In genomic region chr3L:17531397-17531796, dm6 we compare ENCODE assay signal across 1 fruit fly cellular context.
TF ChIP-seq lines count a peak whose summit lies in the region.

No protein-coding gene starts in this region.

TF ChIP-seq in whole organism, embryonic, 481 proteins besides CTCF, POLR2A, EP300 and RAD21 (continued from another document and continues in another):
- TF ChIP-seq CG17912 (GFP tag; optimal IDR thresholded peaks at IDR 0.05; lab: Kevin White, UChicago): peak; percentile 60
- no peak for TF ChIP-seq ind (GFP tag; optimal IDR thresholded peaks at IDR 0.05; lab: Kevin White, UChicago)
- no peak for TF ChIP-seq HLH3B (GFP tag; IDR thresholded peaks at IDR 0.05; lab: Robert Waterston, UW)
- TF ChIP-seq CG17829 (tag; optimal IDR thresholded peaks at IDR 0.05; lab: Kevin White, UChicago): no peak
- no peak for TF ChIP-seq Ets65A (GFP tag; lab: Kevin White, UChicago)
- no peak for TF ChIP-seq jumu (GFP tag; optimal IDR thresholded peaks at IDR 0.05; lab: Kevin White, UChicago)
- TF ChIP-seq H15 (GFP tag; IDR thresholded peaks at IDR 0.05; lab: Robert Waterston, UW): no peak
- TF ChIP-seq sens-2 (GFP tag; IDR thresholded peaks at IDR 0.05; lab: Robert Waterston, UW): no peak
- TF ChIP-seq Mes4 (GFP tag; optimal IDR thresholded peaks at IDR 0.05; lab: Kevin White, UChicago): no peak
- no peak for TF ChIP-seq ewg (GFP tag; optimal IDR thresholded peaks at IDR 0.05; lab: Kevin White, UChicago)
- TF ChIP-seq tgo (GFP tag; IDR thresholded peaks at IDR 0.05; lab: Robert Waterston, UW): no peak
- no peak for TF ChIP-seq insv (GFP tag; optimal IDR thresholded peaks at IDR 0.05; lab: Kevin White, UChicago)
- TF ChIP-seq Eip74EF (GFP tag; optimal IDR thresholded peaks at IDR 0.05; lab: Kevin White, UChicago): no peak
- TF ChIP-seq Rx (GFP tag; IDR thresholded peaks at IDR 0.05; lab: Robert Waterston, UW): no peak
- TF ChIP-seq lbe (GFP tag; optimal IDR thresholded peaks at IDR 0.05; lab: Kevin White, UChicago): no peak
- TF ChIP-seq Dip2 (GFP tag; IDR thresholded peaks at IDR 0.05; lab: Robert Waterston, UW): no peak
- TF ChIP-seq shn (GFP tag; optimal IDR thresholded peaks at IDR 0.05; lab: Kevin White, UChicago): no peak
- TF ChIP-seq odd (GFP tag; optimal IDR thresholded peaks at IDR 0.05; lab: Kevin White, UChicago): peak; percentile 25
- no peak for TF ChIP-seq Dek (tag; optimal IDR thresholded peaks at IDR 0.05; lab: Kevin White, UChicago)
- TF ChIP-seq Sox100B (GFP tag; optimal IDR thresholded peaks at IDR 0.05; lab: Kevin White, UChicago): no peak
- no peak for TF ChIP-seq CG32772 (GFP tag; IDR thresholded peaks at IDR 0.05; lab: Robert Waterston, UW)
- no peak for TF ChIP-seq gfzf (GFP tag; optimal IDR thresholded peaks at IDR 0.05; lab: Kevin White, UChicago)
- no peak for TF ChIP-seq CG14441 (GFP tag; IDR thresholded peaks at IDR 0.05; lab: Robert Waterston, UW)
- no peak for TF ChIP-seq CG8359 (GFP tag; optimal IDR thresholded peaks at IDR 0.05; lab: Kevin White, UChicago; ENCODE audit: borderline replicate concordance)
- TF ChIP-seq cg (GFP tag; optimal IDR thresholded peaks at IDR 0.05; lab: Kevin White, UChicago): no peak
- no peak for TF ChIP-seq CG3847 (GFP tag; IDR thresholded peaks at IDR 0.05; lab: Robert Waterston, UW)
- TF ChIP-seq slbo (GFP tag; IDR thresholded peaks at IDR 0.05; lab: Robert Waterston, UW): no peak
- no peak for TF ChIP-seq CG8478 (optimal IDR thresholded peaks at IDR 0.05; lab: Kevin White, UChicago)
- TF ChIP-seq zfh1 (GFP tag; IDR thresholded peaks at IDR 0.05; lab: Robert Waterston, UW): no peak
- no peak for TF ChIP-seq dmrt99B (tag; optimal IDR thresholded peaks at IDR 0.05; lab: Kevin White, UChicago)
- no peak for TF ChIP-seq CG6654 (GFP tag; optimal IDR thresholded peaks at IDR 0.05; lab: Kevin White, UChicago)
- no peak for TF ChIP-seq CG4282 (GFP tag; optimal IDR thresholded peaks at IDR 0.05; lab: Kevin White, UChicago)
- TF ChIP-seq Trl (optimal IDR thresholded peaks at IDR 0.05; lab: Kevin White, UChicago): no peak
- no peak for TF ChIP-seq Trl (GFP tag; optimal IDR thresholded peaks at IDR 0.05; lab: Kevin White, UChicago)
- no peak for TF ChIP-seq B-H1 (GFP tag; IDR thresholded peaks at IDR 0.05; lab: Robert Waterston, UW)
- no peak for TF ChIP-seq sisA (GFP tag; IDR thresholded peaks at IDR 0.05; lab: Robert Waterston, UW)
- no peak for TF ChIP-seq Gug (GFP tag; IDR thresholded peaks at IDR 0.05; lab: Robert Waterston, UW)
- no peak for TF ChIP-seq ttk (GFP tag; IDR thresholded peaks at IDR 0.05; lab: Robert Waterston, UW)
- TF ChIP-seq CG18476 (GFP tag; optimal IDR thresholded peaks at IDR 0.05; lab: Kevin White, UChicago): no peak
- TF ChIP-seq CG12219 (GFP tag; optimal IDR thresholded peaks at IDR 0.05; lab: Kevin White, UChicago): peak; percentile 32
- no peak for TF ChIP-seq CG8944 (GFP tag; optimal IDR thresholded peaks at IDR 0.05; lab: Kevin White, UChicago)
- TF ChIP-seq bcd (GFP tag; optimal IDR thresholded peaks at IDR 0.05; lab: Kevin White, UChicago): no peak
- no peak for TF ChIP-seq scrt (GFP tag; optimal IDR thresholded peaks at IDR 0.05; lab: Kevin White, UChicago)
- no peak for TF ChIP-seq Atf3 (GFP tag; optimal IDR thresholded peaks at IDR 0.05; lab: Kevin White, UChicago)
- TF ChIP-seq BEAF-32 (GFP tag; optimal IDR thresholded peaks at IDR 0.05; lab: Kevin White, UChicago): no peak
- no peak for TF ChIP-seq ase (GFP tag; IDR thresholded peaks at IDR 0.05; lab: Robert Waterston, UW)
- peak; percentile 40 for TF ChIP-seq caup (GFP tag; optimal IDR thresholded peaks at IDR 0.05; lab: Kevin White, UChicago; ENCODE audit: severe bottlenecking)
- TF ChIP-seq CG11456 (GFP tag; IDR thresholded peaks at IDR 0.05; lab: Robert Waterston, UW): no peak
- no peak for TF ChIP-seq Sin3A (optimal IDR thresholded peaks at IDR 0.05; lab: Kevin White, UChicago)
- no peak for TF ChIP-seq CG6175 (GFP tag; IDR thresholded peaks at IDR 0.05; lab: Robert Waterston, UW)
- TF ChIP-seq stwl (tag; optimal IDR thresholded peaks at IDR 0.05; lab: Kevin White, UChicago): no peak
- TF ChIP-seq ems (GFP tag; optimal IDR thresholded peaks at IDR 0.05; lab: Kevin White, UChicago): no peak
- no peak for TF ChIP-seq ken (GFP tag; IDR thresholded peaks at IDR 0.05; lab: Robert Waterston, UW)
- TF ChIP-seq peb (GFP tag; IDR thresholded peaks at IDR 0.05; lab: Robert Waterston, UW): no peak
- no peak for TF ChIP-seq CG17612 (GFP tag; IDR thresholded peaks at IDR 0.05; lab: Robert Waterston, UW)
- TF ChIP-seq Med (GFP tag; lab: Kevin White, UChicago): no peak
- TF ChIP-seq stc (GFP tag; IDR thresholded peaks at IDR 0.05; lab: Robert Waterston, UW): no peak
- no peak for TF ChIP-seq CG7745 (tag; optimal IDR thresholded peaks at IDR 0.05; lab: Kevin White, UChicago)
- TF ChIP-seq al (GFP tag; IDR thresholded peaks at IDR 0.05; lab: Robert Waterston, UW): no peak
- TF ChIP-seq psq (GFP tag; optimal IDR thresholded peaks at IDR 0.05; lab: Kevin White, UChicago): no peak
- no peak for TF ChIP-seq az2 (GFP tag; optimal IDR thresholded peaks at IDR 0.05; lab: Kevin White, UChicago)
- TF ChIP-seq CG6813 (GFP tag; optimal IDR thresholded peaks at IDR 0.05; lab: Kevin White, UChicago): peak; percentile 25
- TF ChIP-seq CG30431 (GFP tag; optimal IDR thresholded peaks at IDR 0.05; lab: Kevin White, UChicago): no peak
- TF ChIP-seq CG2678 (tag; optimal IDR thresholded peaks at IDR 0.05; lab: Kevin White, UChicago): peak; percentile 32
- TF ChIP-seq CG4328 (GFP tag; optimal IDR thresholded peaks at IDR 0.05; lab: Kevin White, UChicago): peak; percentile 32
- TF ChIP-seq E2f1 (GFP tag; IDR thresholded peaks at IDR 0.05; lab: Robert Waterston, UW): no peak
- no peak for TF ChIP-seq eyg (GFP tag; optimal IDR thresholded peaks at IDR 0.05; lab: Kevin White, UChicago)
- no peak for TF ChIP-seq gem (tag; optimal IDR thresholded peaks at IDR 0.05; lab: Kevin White, UChicago)
- TF ChIP-seq lmd (GFP tag; IDR thresholded peaks at IDR 0.05; lab: Robert Waterston, UW): no peak
- no peak for TF ChIP-seq ftz-f1 (GFP tag; optimal IDR thresholded peaks at IDR 0.05; lab: Kevin White, UChicago)
- no peak for TF ChIP-seq CG8089 (GFP tag; optimal IDR thresholded peaks at IDR 0.05; lab: Kevin White, UChicago)
- TF ChIP-seq CG8281 (tag; optimal IDR thresholded peaks at IDR 0.05; lab: Kevin White, UChicago): no peak
- TF ChIP-seq chinmo (GFP tag; IDR thresholded peaks at IDR 0.05; lab: Robert Waterston, UW; ENCODE audit: partially characterized antibody): 0 out of 4 replicates have a peak, but pooled peaks have one; percentile 28
- no peak for TF ChIP-seq pb (GFP tag; optimal IDR thresholded peaks at IDR 0.05; lab: Kevin White, UChicago)
- no peak for TF ChIP-seq CG7556 (GFP tag; optimal IDR thresholded peaks at IDR 0.05; lab: Kevin White, UChicago)
- TF ChIP-seq CG15269 (tag; optimal IDR thresholded peaks at IDR 0.05; lab: Kevin White, UChicago): no peak
- TF ChIP-seq Camta (GFP tag; optimal IDR thresholded peaks at IDR 0.05; lab: Kevin White, UChicago): no peak
- TF ChIP-seq Optix (GFP tag; IDR thresholded peaks at IDR 0.05; lab: Robert Waterston, UW): no peak
- TF ChIP-seq sob (GFP tag; IDR thresholded peaks at IDR 0.05; lab: Robert Waterston, UW): no peak
- TF ChIP-seq Abd-B (GFP tag; optimal IDR thresholded peaks at IDR 0.05; lab: Kevin White, UChicago): no peak
- TF ChIP-seq CG33213 (GFP tag; optimal IDR thresholded peaks at IDR 0.05; lab: Kevin White, UChicago): no peak
- TF ChIP-seq bab2 (GFP tag; optimal IDR thresholded peaks at IDR 0.05; lab: Kevin White, UChicago): no peak
- TF ChIP-seq CG12236 (GFP tag; optimal IDR thresholded peaks at IDR 0.05; lab: Kevin White, UChicago): no peak
- TF ChIP-seq CG10209 (GFP tag; optimal IDR thresholded peaks at IDR 0.05; lab: Kevin White, UChicago): no peak
- TF ChIP-seq D (optimal IDR thresholded peaks at IDR 0.05; lab: Kevin White, UChicago): no peak
- no peak for TF ChIP-seq D (GFP tag; optimal IDR thresholded peaks at IDR 0.05; lab: Kevin White, UChicago)
- no peak for TF ChIP-seq CG8290 (GFP tag; optimal IDR thresholded peaks at IDR 0.05; lab: Kevin White, UChicago)
- peak in 1 of 2 experiments; percentile 35 for TF ChIP-seq CG8290 (tag; optimal IDR thresholded peaks at IDR 0.05; lab: Kevin White, UChicago)
- TF ChIP-seq corto (GFP tag; optimal IDR thresholded peaks at IDR 0.05; lab: Kevin White, UChicago): no peak
- no peak for TF ChIP-seq Hand (GFP tag; optimal IDR thresholded peaks at IDR 0.05; lab: Kevin White, UChicago)
- no peak for TF ChIP-seq CG14667 (GFP tag; IDR thresholded peaks at IDR 0.05; lab: Robert Waterston, UW)
- TF ChIP-seq CG11093 (GFP tag; IDR thresholded peaks at IDR 0.05; lab: Robert Waterston, UW): no peak
- TF ChIP-seq crp (GFP tag; optimal IDR thresholded peaks at IDR 0.05; lab: Kevin White, UChicago): peak in 1 of 2 experiments; percentile 40
- TF ChIP-seq wor (GFP tag; IDR thresholded peaks at IDR 0.05; lab: Robert Waterston, UW): no peak
- TF ChIP-seq ro (GFP tag; IDR thresholded peaks at IDR 0.05; lab: Robert Waterston, UW): no peak
- TF ChIP-seq gt (GFP tag; IDR thresholded peaks at IDR 0.05; lab: Robert Waterston, UW): no peak
- TF ChIP-seq CG18599 (GFP tag; optimal IDR thresholded peaks at IDR 0.05; lab: Kevin White, UChicago): no peak
- peak; percentile 18 for TF ChIP-seq Nf-YC (tag; optimal IDR thresholded peaks at IDR 0.05; lab: Kevin White, UChicago)
- no peak for TF ChIP-seq CG6683 (GFP tag; optimal IDR thresholded peaks at IDR 0.05; lab: Kevin White, UChicago)
- TF ChIP-seq CG11560 (tag; IDR thresholded peaks at IDR 0.05; lab: Robert Waterston, UW): no peak
- no peak for TF ChIP-seq CG12391 (tag; optimal IDR thresholded peaks at IDR 0.05; lab: Kevin White, UChicago)
- TF ChIP-seq CG30020 (tag; optimal IDR thresholded peaks at IDR 0.05; lab: Kevin White, UChicago): no peak
- no peak for TF ChIP-seq CG9215 (GFP tag; IDR thresholded peaks at IDR 0.05; lab: Robert Waterston, UW)
- TF ChIP-seq CG4424 (GFP tag; optimal IDR thresholded peaks at IDR 0.05; lab: Kevin White, UChicago): no peak
- TF ChIP-seq tup (GFP tag; optimal IDR thresholded peaks at IDR 0.05; lab: Kevin White, UChicago): no peak
- no peak for TF ChIP-seq CG43689 (GFP tag; IDR thresholded peaks at IDR 0.05; lab: Robert Waterston, UW)
- TF ChIP-seq CG3163 (GFP tag; optimal IDR thresholded peaks at IDR 0.05; lab: Kevin White, UChicago): no peak
- TF ChIP-seq CG4404 (GFP tag; IDR thresholded peaks at IDR 0.05; lab: Robert Waterston, UW): no peak
- no peak for TF ChIP-seq CG9609 (GFP tag; optimal IDR thresholded peaks at IDR 0.05; lab: Kevin White, UChicago)
- TF ChIP-seq dysf (GFP tag; IDR thresholded peaks at IDR 0.05; lab: Robert Waterston, UW): no peak
- no peak for TF ChIP-seq Ets97D (GFP tag; optimal IDR thresholded peaks at IDR 0.05; lab: Kevin White, UChicago)
- TF ChIP-seq phol (tag; optimal IDR thresholded peaks at IDR 0.05; lab: Kevin White, UChicago): no peak
- no peak for TF ChIP-seq nerfin-2 (GFP tag; IDR thresholded peaks at IDR 0.05; lab: Robert Waterston, UW; ENCODE audit: partially characterized antibody)
- TF ChIP-seq dmrt11E (tag; optimal IDR thresholded peaks at IDR 0.05; lab: Kevin White, UChicago): no peak
- TF ChIP-seq Six4 (GFP tag; optimal IDR thresholded peaks at IDR 0.05; lab: Kevin White, UChicago): no peak
- no peak for TF ChIP-seq CG4730 (GFP tag; IDR thresholded peaks at IDR 0.05; lab: Robert Waterston, UW)
- no peak for TF ChIP-seq Opbp (GFP tag; IDR thresholded peaks at IDR 0.05; lab: Robert Waterston, UW; ENCODE audit: partially characterized antibody)
- TF ChIP-seq Dfd (GFP tag; optimal IDR thresholded peaks at IDR 0.05; lab: Kevin White, UChicago): no peak
- TF ChIP-seq CG2712 (tag; optimal IDR thresholded peaks at IDR 0.05; lab: Kevin White, UChicago): no peak
- TF ChIP-seq sima (GFP tag; optimal IDR thresholded peaks at IDR 0.05; lab: Kevin White, UChicago): no peak
- peak; percentile 99 for TF ChIP-seq mirr (GFP tag; optimal IDR thresholded peaks at IDR 0.05; lab: Kevin White, UChicago)
- peak; percentile 70 for TF ChIP-seq CG13296 (GFP tag; optimal IDR thresholded peaks at IDR 0.05; lab: Kevin White, UChicago)
- no peak for TF ChIP-seq Side (GFP tag; optimal IDR thresholded peaks at IDR 0.05; lab: Kevin White, UChicago)
- TF ChIP-seq CG7963 (GFP tag; IDR thresholded peaks at IDR 0.05; lab: Robert Waterston, UW; ENCODE audit: partially characterized antibody): no peak
- no peak for TF ChIP-seq NC2α (GFP tag; optimal IDR thresholded peaks at IDR 0.05; lab: Kevin White, UChicago)
- TF ChIP-seq Lhr (GFP tag; optimal IDR thresholded peaks at IDR 0.05; lab: Kevin White, UChicago): no peak
- TF ChIP-seq C15 (GFP tag; IDR thresholded peaks at IDR 0.05; lab: Robert Waterston, UW): no peak
- TF ChIP-seq CG1024 (GFP tag; IDR thresholded peaks at IDR 0.05; lab: Robert Waterston, UW): no peak
- TF ChIP-seq CG3726 (GFP tag; IDR thresholded peaks at IDR 0.05; lab: Robert Waterston, UW): no peak
- peak; percentile 58 for TF ChIP-seq BtbVII (GFP tag; optimal IDR thresholded peaks at IDR 0.05; lab: Kevin White, UChicago)
- no peak for TF ChIP-seq dpn (GFP tag; optimal IDR thresholded peaks at IDR 0.05; lab: Kevin White, UChicago)
- TF ChIP-seq hbn (GFP tag; IDR thresholded peaks at IDR 0.05; lab: Robert Waterston, UW; ENCODE audit: partially characterized antibody): no peak
- TF ChIP-seq repo (GFP tag; optimal IDR thresholded peaks at IDR 0.05; lab: Kevin White, UChicago): no peak
- no peak for TF ChIP-seq tll (GFP tag; optimal IDR thresholded peaks at IDR 0.05; lab: Kevin White, UChicago)
- no peak for TF ChIP-seq tap (tag; optimal IDR thresholded peaks at IDR 0.05; lab: Kevin White, UChicago)
- no peak for TF ChIP-seq CG4854 (GFP tag; optimal IDR thresholded peaks at IDR 0.05; lab: Kevin White, UChicago)
- TF ChIP-seq Hr3 (GFP tag; optimal IDR thresholded peaks at IDR 0.05; lab: Kevin White, UChicago): no peak
- TF ChIP-seq NK7.1 (GFP tag; optimal IDR thresholded peaks at IDR 0.05; lab: Kevin White, UChicago): no peak
- TF ChIP-seq bigmax (GFP tag; optimal IDR thresholded peaks at IDR 0.05; lab: Kevin White, UChicago): no peak
- TF ChIP-seq CG15479 (GFP tag; optimal IDR thresholded peaks at IDR 0.05; lab: Kevin White, UChicago): peak; percentile 40
- TF ChIP-seq zen (tag; optimal IDR thresholded peaks at IDR 0.05; lab: Kevin White, UChicago): no peak
- TF ChIP-seq Dll (GFP tag; IDR thresholded peaks at IDR 0.05; lab: Robert Waterston, UW; ENCODE audit: partially characterized antibody): no peak
- peak; percentile 11 for TF ChIP-seq CG1603 (tag; optimal IDR thresholded peaks at IDR 0.05; lab: Kevin White, UChicago)
